Fruit fly (Drosophila melanogaster) whole organism, pupa: ENCODE results near the gene CG13024.
A peak's percentile ranks its signal among the peaks of the same experiment; 100 is the strongest.

ENCODE experiments used
- CG10348 ChIP-seq: fragments of 200-800 bp; sonication (Bioruptor generic); IDR thresholded peaks from 2 replicates; pipeline ENCODE4 v1.3.6; 2022; ENCODE audit warnings: missing biosample characterization, missing genetic modification characterization
- CG12605 ChIP-seq: fragments of 200-800 bp; sonication (Bioruptor generic); IDR thresholded peaks from 2 replicates; pipeline ENCODE4 v1.3.6; 2022; ENCODE audit warnings: missing biosample characterization, missing genetic modification characterization
- CG13204 ChIP-seq: fragments of 200-800 bp; sonication (Bioruptor generic); optimal IDR thresholded peaks from 2 replicates; lab custom pipeline; 2018; ENCODE audit warnings: missing biosample characterization, mild to moderate bottlenecking, missing genetic modification characterization, moderate library complexity
- CG14655 ChIP-seq: fragments of 200-800 bp; sonication (Bioruptor generic); optimal IDR thresholded peaks from 3 replicates; lab custom pipeline; 2017; ENCODE audit warnings: mild to moderate bottlenecking, missing biosample characterization, missing genetic modification reagents, missing genetic modification characterization
- CG15710 ChIP-seq: fragments of 200-800 bp; sonication (Bioruptor generic); optimal IDR thresholded peaks from 2 replicates; lab custom pipeline; 2018; ENCODE audit warnings: missing biosample characterization, mild to moderate bottlenecking, missing genetic modification characterization, moderate library complexity
- CG17806 ChIP-seq: fragments of 200-800 bp; sonication (Bioruptor generic); optimal IDR thresholded peaks from 2 replicates; lab custom pipeline; 2018; ENCODE audit warnings: missing biosample characterization, mild to moderate bottlenecking, missing genetic modification characterization, moderate library complexity
- CG32121 ChIP-seq: fragments of 200-800 bp; sonication (Bioruptor generic); IDR thresholded peaks from 2 replicates; pipeline ENCODE4 v1.3.6; 2022; ENCODE audit warnings: missing biosample characterization, missing genetic modification characterization
- CG34367 ChIP-seq: fragments of 200-800 bp; sonication (Bioruptor generic); optimal IDR thresholded peaks from 2 replicates; lab custom pipeline; 2018; ENCODE audit warnings: missing biosample characterization, mild to moderate bottlenecking, missing genetic modification characterization
- CG4496 ChIP-seq: fragments of 200-800 bp; sonication (Bioruptor generic); IDR thresholded peaks from 3 replicates; pipeline ENCODE4 v1.3.6; 2022; ENCODE audit warnings: missing biosample characterization, missing genetic modification characterization
- CG8159 ChIP-seq: fragments of 200-800 bp; sonication (Bioruptor generic); optimal IDR thresholded peaks from 3 replicates; lab custom pipeline; 2018; ENCODE audit warnings: missing biosample characterization, mild to moderate bottlenecking, missing genetic modification characterization, moderate library complexity
- CG8301 ChIP-seq: fragments of 200-800 bp; sonication (Bioruptor generic); optimal IDR thresholded peaks from 2 replicates; lab custom pipeline; 2018; ENCODE audit warnings: missing biosample characterization, mild to moderate bottlenecking, missing genetic modification characterization
- CG9948 ChIP-seq: fragments of 200-800 bp; sonication (Bioruptor generic); optimal IDR thresholded peaks from 2 replicates; lab custom pipeline; 2018; ENCODE audit warnings: missing biosample characterization, mild to moderate bottlenecking, missing genetic modification characterization, moderate library complexity
- D1 ChIP-seq: fragments of 200-800 bp; sonication (Bioruptor generic); optimal IDR thresholded peaks from 2 replicates; lab custom pipeline; 2018; ENCODE audit warnings: missing biosample characterization, mild to moderate bottlenecking, missing genetic modification characterization, moderate library complexity
- EcR ChIP-seq: fragments of 200-800 bp; sonication (Bioruptor generic); optimal IDR thresholded peaks from 3 replicates; lab custom pipeline; 2019; ENCODE audit warnings: missing biosample characterization, missing genetic modification characterization, mild to moderate bottlenecking, moderate library complexity, missing genetic modification reagents
- Ets98B ChIP-seq: fragments of 200-800 bp; sonication (Bioruptor generic); IDR thresholded peaks from 2 replicates; pipeline ENCODE4 v1.3.6; 2022; ENCODE audit warnings: missing biosample characterization, missing genetic modification characterization
- Pif1A ChIP-seq: fragments of 200-800 bp; sonication (Bioruptor generic); optimal IDR thresholded peaks from 3 replicates; lab custom pipeline; 2016; ENCODE audit warnings: missing biosample characterization, missing genetic modification characterization
- Pif1B ChIP-seq: fragments of 200-800 bp; sonication (Bioruptor generic); optimal IDR thresholded peaks from 3 replicates; lab custom pipeline; 2016; ENCODE audit warnings: missing biosample characterization, missing genetic modification characterization
- Snoo ChIP-seq: fragments of 200-800 bp; sonication (Bioruptor generic); optimal IDR thresholded peaks from 3 replicates; lab custom pipeline; 2017; ENCODE audit warnings: missing biosample characterization, mild to moderate bottlenecking, missing genetic modification characterization, inconsistent platforms
- fd96Ca ChIP-seq: fragments of 200-800 bp; sonication (Bioruptor generic); IDR thresholded peaks from 3 replicates; pipeline ENCODE4 v1.3.6; 2022; ENCODE audit warnings: missing biosample characterization, missing genetic modification characterization
- gl ChIP-seq: fragments of 200-800 bp; sonication (Bioruptor generic); optimal IDR thresholded peaks from 2 replicates; lab custom pipeline; 2018; ENCODE audit warnings: missing biosample characterization, mild to moderate bottlenecking, missing genetic modification characterization
- rn ChIP-seq: fragments of 200-800 bp; sonication (Bioruptor generic); IDR thresholded peaks from 2 replicates; pipeline ENCODE4 v1.3.6; 2022; ENCODE audit warnings: missing biosample characterization, missing genetic modification characterization

Gene CG13024

dm6 chr3L:16828967-16829366 is at the start of gene CG13024:
TSS of gene CG13024 (minus strand) at chr3L:16829074.
- TF ChIP-seq CG10348 (GFP tag; lab: Robert Waterston, UW) (no peak), CG8159 (tag; lab: Kevin White, UChicago) (no peak), CG4496 (GFP tag; lab: Robert Waterston, UW) (no peak), Pif1A (GFP tag; lab: Kevin White, UChicago) (no peak), CG9948 (tag; lab: Kevin White, UChicago) (no peak), CG17806 (tag; lab: Kevin White, UChicago) (no peak), D1 (tag; lab: Kevin White, UChicago) (no peak), fd96Ca (GFP tag; lab: Robert Waterston, UW) (no peak), CG14655 (GFP tag; lab: Kevin White, UChicago) (no peak), CG32121 (GFP tag; lab: Robert Waterston, UW) (no peak), Ets98B (no peak), CG34367 (no peak), gl (tag; lab: Kevin White, UChicago) (no peak), rn (GFP tag; lab: Robert Waterston, UW) (no peak), CG15710 (tag; lab: Kevin White, UChicago) (no peak), Snoo (tag; lab: Kevin White, UChicago) (no peak)

- TF ChIP-seq Pif1A (GFP tag; lab: Kevin White, UChicago), result no peak
- TF ChIP-seq CG4496 (GFP tag; lab: Robert Waterston, UW), result peak; percentile 53; the same call in 1 of the 3 replicates
- TF ChIP-seq CG13204 (GFP tag; lab: Kevin White, UChicago), result peak; percentile 29
Observed at dm6 chr3L:16876785-16877468, 48.1 kb upstream of the CG13024 start, which contains the start of gene CG32170. TSS of gene CG32170 (plus strand) at chr3L:16877309.

dm6 chr3L:16875959-16876358 is 47.1 kb upstream of the CG13024 start:
- TF ChIP-seq CG32121 (GFP tag; lab: Robert Waterston, UW) (no peak), Pif1B (GFP tag; lab: Kevin White, UChicago) (no peak), CG8301 (tag; lab: Kevin White, UChicago) (no peak), Pif1A (GFP tag; lab: Kevin White, UChicago) (no peak), EcR (GFP tag; lab: Kevin White, UChicago) (no peak), CG8159 (tag; lab: Kevin White, UChicago) (no peak), CG9948 (tag; lab: Kevin White, UChicago) (no peak), CG13204 (GFP tag; lab: Kevin White, UChicago) (no peak), CG34367 (no peak), CG17806 (tag; lab: Kevin White, UChicago) (no peak), rn (GFP tag; lab: Robert Waterston, UW) (no peak), CG15710 (tag; lab: Kevin White, UChicago) (no peak), gl (tag; lab: Kevin White, UChicago) (no peak), fd96Ca (GFP tag; lab: Robert Waterston, UW) (no peak), Snoo (tag; lab: Kevin White, UChicago) (no peak), CG12605 (GFP tag; lab: Robert Waterston, UW) (no peak), CG4496 (GFP tag; lab: Robert Waterston, UW) (no peak), CG14655 (GFP tag; lab: Kevin White, UChicago) (no peak), CG10348 (GFP tag; lab: Robert Waterston, UW) (no peak)

dm6 chr3L:16875484-16875883 is 46.6 kb upstream of the CG13024 start:
- no peak for TF ChIP-seq Snoo (tag; lab: Kevin White, UChicago)
- TF ChIP-seq Pif1B (GFP tag; lab: Kevin White, UChicago), result no peak
- 0 out of 2 replicates have a peak, but pooled peaks have one; percentile 19 for TF ChIP-seq CG32121 (GFP tag; lab: Robert Waterston, UW)
- peak; percentile 68 for TF ChIP-seq D1 (tag; lab: Kevin White, UChicago)

- TF ChIP-seq Pif1B (GFP tag; lab: Kevin White, UChicago), result no peak
- no peak for TF ChIP-seq CG14655 (GFP tag; lab: Kevin White, UChicago)
- TF ChIP-seq fd96Ca (GFP tag; lab: Robert Waterston, UW), result no peak
- no peak for TF ChIP-seq CG17806 (tag; lab: Kevin White, UChicago)
- no peak for TF ChIP-seq rn (GFP tag; lab: Robert Waterston, UW)
- TF ChIP-seq D1 (tag; lab: Kevin White, UChicago), result no peak
Observed at dm6 chr3L:16873679-16874078, 44.8 kb upstream of the CG13024 start.

- no peak for TF ChIP-seq CG15710 (tag; lab: Kevin White, UChicago)
- no peak for TF ChIP-seq CG32121 (GFP tag; lab: Robert Waterston, UW)
- TF ChIP-seq CG10348 (GFP tag; lab: Robert Waterston, UW), result no peak
- peak; percentile 87 for TF ChIP-seq CG8301 (tag; lab: Kevin White, UChicago)
- TF ChIP-seq CG14655 (GFP tag; lab: Kevin White, UChicago), result peak; percentile 88
- TF ChIP-seq CG12605 (GFP tag; lab: Robert Waterston, UW), result peak; percentile 12; the same call in 1 of the 2 replicates
- TF ChIP-seq CG9948 (tag; lab: Kevin White, UChicago), result peak; percentile 64
- TF ChIP-seq gl (tag; lab: Kevin White, UChicago), result no peak
- TF ChIP-seq fd96Ca (GFP tag; lab: Robert Waterston, UW), result 0 out of 3 replicates have a peak, but pooled peaks have one; percentile 11
- TF ChIP-seq CG34367, result no peak
- TF ChIP-seq CG8159 (tag; lab: Kevin White, UChicago), result peak; percentile 73
- TF ChIP-seq rn (GFP tag; lab: Robert Waterston, UW), result no peak
- peak; percentile 9 for TF ChIP-seq Snoo (tag; lab: Kevin White, UChicago)
- TF ChIP-seq CG17806 (tag; lab: Kevin White, UChicago), result peak; percentile 78
- TF ChIP-seq EcR (GFP tag; lab: Kevin White, UChicago), result no peak
- no peak for TF ChIP-seq CG13204 (GFP tag; lab: Kevin White, UChicago)
- TF ChIP-seq D1 (tag; lab: Kevin White, UChicago), result peak; percentile 33
- peak; percentile 5 for TF ChIP-seq Pif1A (GFP tag; lab: Kevin White, UChicago)
- TF ChIP-seq CG4496 (GFP tag; lab: Robert Waterston, UW), result peak; percentile 7; the same call in 1 of the 3 replicates
- no peak for TF ChIP-seq Ets98B
- peak; percentile 28 for TF ChIP-seq Pif1B (GFP tag; lab: Kevin White, UChicago)
Observed at dm6 chr3L:16873127-16873543, 44.3 kb upstream of the CG13024 start.
